Fruit fly (Drosophila melanogaster) whole organism, embryonic: Measurements from ENCODE around the gene Nse4.
A peak's percentile ranks its signal among the peaks of the same experiment; 100 is the strongest.

Source experiments
- Abd-B ChIP-seq: fragments of 200-800 bp; sonication (Bioruptor generic); optimal IDR thresholded peaks from 2 replicates; lab custom pipeline; 2018; ENCODE audit warnings: missing biosample characterization, mild to moderate bottlenecking, missing genetic modification characterization, moderate library complexity
- Atf6 ChIP-seq: fragments of 200-800 bp; sonication (Bioruptor generic); IDR thresholded peaks from 2 replicates; pipeline ENCODE4 v1.3.6; 2022; ENCODE audit warnings: missing biosample characterization, missing genetic modification characterization
- BEAF-32 ChIP-seq: fragments of 200-800 bp; sonication (Bioruptor generic); optimal IDR thresholded peaks from 3 replicates; lab custom pipeline; 2017; ENCODE audit warnings: missing biosample characterization, missing genetic modification characterization, mild to moderate bottlenecking, moderate library complexity, missing genetic modification reagents
- BtbVII ChIP-seq: fragments of 200-800 bp; sonication (Bioruptor generic); optimal IDR thresholded peaks from 3 replicates; lab custom pipeline; 2017; ENCODE audit warnings: missing biosample characterization, mild to moderate bottlenecking, missing genetic modification characterization
- CG10462 ChIP-seq: fragments of 200-800 bp; sonication (Bioruptor generic); optimal IDR thresholded peaks from 2 replicates; lab custom pipeline; 2016; ENCODE audit warnings: missing biosample characterization, missing genetic modification characterization
- CG11456 ChIP-seq: fragments of 200-800 bp; sonication (Bioruptor generic); IDR thresholded peaks from 3 replicates; pipeline ENCODE4 v1.3.6; 2022; ENCODE audit warnings: missing biosample characterization, missing genetic modification characterization
- CG13287 ChIP-seq: fragments of 200-800 bp; sonication (Bioruptor generic); IDR thresholded peaks from 2 replicates; pipeline ENCODE4 v1.3.6; 2022; ENCODE audit warnings: missing biosample characterization, missing genetic modification characterization; ENCODE audit not compliant: partially characterized antibody
- CG14014 ChIP-seq: fragments of 200-800 bp; sonication (Bioruptor generic); IDR thresholded peaks from 2 replicates; pipeline ENCODE4 v1.3.6; 2022; ENCODE audit warnings: missing biosample characterization, missing genetic modification characterization
- CG15514 ChIP-seq: fragments of 200-800 bp; sonication (Bioruptor generic); optimal IDR thresholded peaks from 3 replicates; lab custom pipeline; 2017; ENCODE audit warnings: missing biosample characterization, missing genetic modification characterization, mild to moderate bottlenecking, moderate library complexity, missing genetic modification reagents
- CG1602 ChIP-seq: fragments of 200-800 bp; sonication (Bioruptor generic); optimal IDR thresholded peaks from 3 replicates; lab custom pipeline; 2016; ENCODE audit warnings: missing biosample characterization, missing genetic modification characterization
- CG16813 ChIP-seq: fragments of 200-800 bp; sonication (Bioruptor generic); IDR thresholded peaks from 3 replicates; pipeline ENCODE4 v1.3.6; 2022; ENCODE audit warnings: missing biosample characterization, missing genetic modification characterization; ENCODE audit not compliant: partially characterized antibody
- CG17361 ChIP-seq: fragments of 200-800 bp; sonication (Bioruptor generic); IDR thresholded peaks from 3 replicates; pipeline ENCODE4 v1.3.6; 2022; ENCODE audit warnings: missing biosample characterization, missing genetic modification characterization
- CG17802 ChIP-seq: fragments of 200-800 bp; sonication (Bioruptor generic); optimal IDR thresholded peaks from 2 replicates; lab custom pipeline; 2018; ENCODE audit warnings: missing biosample characterization, mild to moderate bottlenecking, missing genetic modification characterization, moderate library complexity
- CG18599 ChIP-seq: fragments of 200-800 bp; sonication (Bioruptor generic); optimal IDR thresholded peaks from 3 replicates; lab custom pipeline; 2017; ENCODE audit warnings: missing biosample characterization, missing genetic modification characterization, mild to moderate bottlenecking, moderate library complexity, missing genetic modification reagents
- CG2712 ChIP-seq: fragments of 200-800 bp; optimal IDR thresholded peaks from 3 replicates; lab custom pipeline; 2019; ENCODE audit warnings: missing biosample characterization, mild to moderate bottlenecking, missing genetic modification characterization, moderate library complexity
- CG3995 ChIP-seq: fragments of 200-800 bp; sonication (Bioruptor generic); optimal IDR thresholded peaks from 3 replicates; lab custom pipeline; 2016; ENCODE audit warnings: missing biosample characterization, missing genetic modification characterization
- CG4282 ChIP-seq: fragments of 200-800 bp; sonication (Bioruptor generic); optimal IDR thresholded peaks from 2 replicates; lab custom pipeline; 2016; ENCODE audit warnings: missing biosample characterization, missing genetic modification characterization
- CG6813 ChIP-seq: fragments of 200-800 bp; sonication (Bioruptor generic); optimal IDR thresholded peaks from 2 replicates; lab custom pipeline; 2017; ENCODE audit warnings: missing biosample characterization, missing genetic modification characterization, mild to moderate bottlenecking, moderate library complexity, missing genetic modification reagents
- CG8765 ChIP-seq: fragments of 200-800 bp; sonication (Bioruptor generic); IDR thresholded peaks from 2 replicates; pipeline ENCODE4 v1.3.6; 2022; ENCODE audit warnings: missing biosample characterization, missing genetic modification characterization
- CG8924 ChIP-seq: fragments of 200-800 bp; optimal IDR thresholded peaks from 3 replicates; lab custom pipeline; 2019; ENCODE audit warnings: missing biosample characterization, mild to moderate bottlenecking, missing genetic modification characterization, moderate library complexity
- CG9215 ChIP-seq: fragments of 200-800 bp; sonication (Bioruptor generic); IDR thresholded peaks from 2 replicates; pipeline ENCODE4 v1.3.6; 2022; ENCODE audit warnings: missing biosample characterization, missing genetic modification characterization
- CG9876 ChIP-seq: fragments of 200-800 bp; sonication (Bioruptor generic); optimal IDR thresholded peaks from 2 replicates; lab custom pipeline; 2016; ENCODE audit warnings: missing biosample characterization, missing genetic modification characterization
- CHES-1-like ChIP-seq: fragments of 200-800 bp; sonication (Bioruptor generic); optimal IDR thresholded peaks from 2 replicates; lab custom pipeline; 2016; ENCODE audit warnings: missing biosample characterization, missing genetic modification characterization
- Camta ChIP-seq: fragments of 200-800 bp; sonication (Bioruptor generic); optimal IDR thresholded peaks from 2 replicates; lab custom pipeline; 2016; ENCODE audit warnings: missing biosample characterization, missing genetic modification characterization
- Chrac-16 ChIP-seq: fragments of 200-800 bp; sonication (Bioruptor generic); optimal IDR thresholded peaks from 3 replicates; lab custom pipeline; 2016; ENCODE audit warnings: missing biosample characterization, missing genetic modification characterization
- CkIIα-i1 ChIP-seq: fragments of 200-800 bp; sonication (Bioruptor generic); IDR thresholded peaks from 2 replicates; pipeline ENCODE4 v1.3.6; 2022; ENCODE audit warnings: missing biosample characterization, missing genetic modification characterization
- Dek ChIP-seq: fragments of 200-800 bp; sonication (Bioruptor generic); optimal IDR thresholded peaks from 3 replicates; lab custom pipeline; 2019; ENCODE audit warnings: missing biosample characterization, mild to moderate bottlenecking, missing genetic modification characterization, moderate library complexity
- Dip2 ChIP-seq: fragments of 200-800 bp; sonication (Bioruptor generic); IDR thresholded peaks from 2 replicates; pipeline ENCODE4 v1.3.6; 2022; ENCODE audit warnings: missing biosample characterization, missing genetic modification characterization
- Dll ChIP-seq: fragments of 200-800 bp; sonication (Bioruptor generic); IDR thresholded peaks from 4 replicates; pipeline ENCODE4 v1.3.6; 2022; ENCODE audit warnings: missing biosample characterization, missing genetic modification characterization; ENCODE audit not compliant: partially characterized antibody
- Doc2 ChIP-seq: fragments of 200-800 bp; sonication (Bioruptor generic); IDR thresholded peaks from 2 replicates; pipeline ENCODE4 v1.3.6; 2022; ENCODE audit warnings: missing biosample characterization, missing genetic modification characterization
- E2f1 ChIP-seq: fragments of 200-800 bp; sonication (Bioruptor generic); IDR thresholded peaks from 2 replicates; pipeline ENCODE4 v1.3.6; 2022; ENCODE audit warnings: missing biosample characterization, missing genetic modification characterization
- Ets97D ChIP-seq: fragments of 200-800 bp; sonication (Bioruptor generic); optimal IDR thresholded peaks from 3 replicates; lab custom pipeline; 2016; ENCODE audit warnings: missing biosample characterization, missing genetic modification characterization
- Gsc ChIP-seq: fragments of 200-800 bp; sonication (Bioruptor generic); IDR thresholded peaks from 2 replicates; pipeline ENCODE4 v1.3.6; 2022; ENCODE audit warnings: missing biosample characterization, missing genetic modification characterization
- Poxn ChIP-seq: fragments of 200-800 bp; sonication (Bioruptor generic); IDR thresholded peaks from 2 replicates; pipeline ENCODE4 v1.3.6; 2022; ENCODE audit warnings: missing biosample characterization, missing genetic modification characterization
- Side ChIP-seq: fragments of 200-800 bp; sonication (Bioruptor generic); optimal IDR thresholded peaks from 2 replicates; lab custom pipeline; 2016; ENCODE audit warnings: missing biosample characterization, missing genetic modification characterization
- Sox102F ChIP-seq: fragments of 200-800 bp; sonication (Bioruptor generic); optimal IDR thresholded peaks from 2 replicates; lab custom pipeline; 2018; ENCODE audit warnings: missing biosample characterization, mild to moderate bottlenecking, missing genetic modification characterization, moderate library complexity
- ap ChIP-seq: fragments of 200-800 bp; sonication (Bioruptor generic); IDR thresholded peaks from 2 replicates; pipeline ENCODE4 v1.3.6; 2022; ENCODE audit warnings: missing biosample characterization, missing genetic modification characterization
- bab2 ChIP-seq: fragments of 200-800 bp; sonication (Bioruptor generic); optimal IDR thresholded peaks from 2 replicates; lab custom pipeline; 2016; ENCODE audit warnings: missing biosample characterization, missing genetic modification characterization
- cas ChIP-seq: fragments of 200-800 bp; sonication (Bioruptor generic); IDR thresholded peaks from 2 replicates; pipeline ENCODE4 v1.3.6; 2022; ENCODE audit warnings: missing biosample characterization, missing genetic modification characterization
- cato ChIP-seq: fragments of 200-800 bp; sonication (Bioruptor generic); optimal IDR thresholded peaks from 2 replicates; lab custom pipeline; 2016; ENCODE audit warnings: missing biosample characterization, missing genetic modification characterization, borderline replicate concordance
- corto ChIP-seq: fragments of 200-800 bp; sonication (Bioruptor generic); optimal IDR thresholded peaks from 2 replicates; lab custom pipeline; 2016; ENCODE audit warnings: missing biosample characterization, mild to moderate bottlenecking, missing genetic modification characterization, moderate library complexity
- dmrt99B ChIP-seq: fragments of 200-800 bp; sonication (Bioruptor generic); optimal IDR thresholded peaks from 2 replicates; lab custom pipeline; 2018; ENCODE audit warnings: missing biosample characterization, mild to moderate bottlenecking, missing genetic modification characterization, moderate library complexity
- fru ChIP-seq: fragments of >200 bp; optimal IDR thresholded peaks from 2 replicates; lab custom pipeline; 2017
- gcm ChIP-seq: fragments of 200-800 bp; sonication (Bioruptor generic); optimal IDR thresholded peaks from 2 replicates; lab custom pipeline; 2019; ENCODE audit warnings: missing biosample characterization, mild to moderate bottlenecking, missing genetic modification characterization, moderate library complexity
- h ChIP-seq: fragments of >200 bp; optimal IDR thresholded peaks from 2 replicates; lab custom pipeline; 2017
- lbe ChIP-seq: fragments of 200-800 bp; sonication (Bioruptor generic); optimal IDR thresholded peaks from 2 replicates; lab custom pipeline; 2016; ENCODE audit warnings: missing biosample characterization, mild to moderate bottlenecking, missing genetic modification characterization
- lmd ChIP-seq: fragments of 200-800 bp; sonication (Bioruptor generic); IDR thresholded peaks from 2 replicates; pipeline ENCODE4 v1.3.6; 2022; ENCODE audit warnings: missing biosample characterization, missing genetic modification characterization
- onecut ChIP-seq: fragments of 200-800 bp; sonication (Bioruptor generic); IDR thresholded peaks from 2 replicates; pipeline ENCODE4 v1.3.6; 2022; ENCODE audit warnings: missing biosample characterization, missing genetic modification characterization
- shn ChIP-seq: fragments of 200-800 bp; sonication (Bioruptor generic); optimal IDR thresholded peaks from 3 replicates; lab custom pipeline; 2016; ENCODE audit warnings: missing biosample characterization, missing genetic modification characterization
- sim ChIP-seq: fragments of 200-800 bp; sonication (Bioruptor generic); IDR thresholded peaks from 2 replicates; pipeline ENCODE4 v1.3.6; 2022; ENCODE audit warnings: missing biosample characterization, missing genetic modification characterization
- unpg ChIP-seq: fragments of 200-800 bp; sonication (Bioruptor generic); optimal IDR thresholded peaks from 3 replicates; lab custom pipeline; 2018; ENCODE audit warnings: missing biosample characterization, mild to moderate bottlenecking, missing genetic modification characterization, moderate library complexity
- vfl ChIP-seq: fragments of 200-800 bp; sonication (Bioruptor generic); optimal IDR thresholded peaks from 2 replicates; lab custom pipeline; 2016; ENCODE audit warnings: missing biosample characterization, missing genetic modification characterization
- wdn ChIP-seq: fragments of 200-800 bp; sonication (Bioruptor generic); IDR thresholded peaks from 2 replicates; pipeline ENCODE4 v1.3.6; 2022; ENCODE audit warnings: missing biosample characterization, missing genetic modification characterization

Gene Nse4

DNA sequence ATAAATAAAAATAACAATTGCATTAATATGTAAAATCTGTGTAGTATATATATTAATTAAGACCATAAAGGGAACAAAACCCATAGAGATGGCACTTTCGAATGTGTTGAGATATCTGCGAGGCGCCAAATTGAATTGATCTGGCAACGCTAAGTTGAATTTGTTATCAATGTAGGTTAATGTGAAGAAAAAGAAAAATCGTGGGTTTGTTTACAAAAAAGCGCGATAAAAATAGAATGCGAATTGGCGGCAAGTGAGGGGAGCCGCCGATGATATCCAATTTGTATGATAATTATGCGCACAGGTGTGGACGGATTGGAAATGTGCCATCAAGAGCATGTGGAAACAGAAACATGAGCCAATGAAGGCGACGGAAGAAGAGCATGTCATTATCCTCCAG lies 40.6 kb downstream of the Nse4 start (continued):
- TF ChIP-seq BtbVII (no peak), corto (no peak), CG11456 (GFP tag; lab: Robert Waterston, UW) (no peak), CHES-1-like (GFP tag; lab: Kevin White, UChicago) (no peak), cas (no peak), Side (no peak), ap (GFP tag; lab: Robert Waterston, UW) (no peak), CG17802 (tag; lab: Kevin White, UChicago) (no peak), lmd (GFP tag; lab: Robert Waterston, UW) (no peak), wdn (no peak), vfl (no peak), h (no peak), cato (GFP tag; lab: Kevin White, UChicago) (no peak), E2f1 (GFP tag; lab: Robert Waterston, UW) (no peak), CG9876 (GFP tag; lab: Kevin White, UChicago) (no peak), Atf6 (no peak), Sox102F (GFP tag; lab: Kevin White, UChicago) (no peak), bab2 (no peak), CG9215 (GFP tag; lab: Robert Waterston, UW) (no peak), dmrt99B (tag; lab: Kevin White, UChicago) (no peak), lbe (GFP tag; lab: Kevin White, UChicago) (peak; percentile 49), CG14014 (GFP tag; lab: Robert Waterston, UW) (no peak), gcm (no peak), Doc2 (no peak), CG16813 (GFP tag; lab: Robert Waterston, UW) (no peak; the same call in 2 of the 3 replicates), CG8765 (GFP tag; lab: Robert Waterston, UW) (no peak), Ets97D (GFP tag; lab: Kevin White, UChicago) (peak; percentile 18), Chrac-16 (GFP tag; lab: Kevin White, UChicago) (no peak), BEAF-32 (GFP tag; lab: Kevin White, UChicago) (peak; percentile 63), CkIIα-i1 (GFP tag; lab: Robert Waterston, UW) (no peak), CG13287 (GFP tag; lab: Robert Waterston, UW) (peak; percentile 74), Dll (peak; percentile 64; the same call in 3 of the 4 replicates), CG2712 (tag; lab: Kevin White, UChicago) (no peak), unpg (GFP tag; lab: Kevin White, UChicago) (no peak), CG17361 (GFP tag; lab: Robert Waterston, UW) (no peak), CG8924 (no peak), Gsc (no peak), CG10462 (GFP tag; lab: Kevin White, UChicago) (no peak), onecut (no peak), CG4282 (GFP tag; lab: Kevin White, UChicago) (no peak), Dip2 (GFP tag; lab: Robert Waterston, UW) (no peak), Poxn (GFP tag; lab: Robert Waterston, UW) (no peak), CG6813 (no peak), fru (lab: Kevin White, UChicago) (no peak), CG1602 (GFP tag; lab: Kevin White, UChicago) (no peak), shn (GFP tag; lab: Kevin White, UChicago) (no peak), Camta (GFP tag; lab: Kevin White, UChicago) (no peak), CG3995 (GFP tag; lab: Kevin White, UChicago) (no peak), Abd-B (GFP tag; lab: Kevin White, UChicago) (no peak), Dek (tag; lab: Kevin White, UChicago) (no peak), CG18599 (GFP tag; lab: Kevin White, UChicago) (no peak), CG15514 (GFP tag; lab: Kevin White, UChicago) (peak; percentile 94), sim (GFP tag; lab: Robert Waterston, UW) (no peak)
